Worm (Caenorhabditis elegans) whole organism, early embryonic: ENCODE results near the gene glb-31.

Experiments
- B0310.2 ChIP-seq: sonication (generic microtip); optimal IDR thresholded peaks from 2 replicates; lab custom pipeline; 2016; ENCODE audit warnings: mild to moderate bottlenecking, missing genetic modification characterization, missing compliant biosample characterization
- F13C5.2 ChIP-seq: sonication (generic microtip); optimal IDR thresholded peaks from 2 replicates; lab custom pipeline; 2017; ENCODE audit warnings: mild to moderate bottlenecking, missing genetic modification characterization, inconsistent platforms, missing compliant biosample characterization
- ama-1 ChIP-seq: fragments of 150-350 bp; optimal IDR thresholded peaks from 2 replicates; lab custom pipeline; 2014
- hnd-1 ChIP-seq: sonication (generic microtip); optimal IDR thresholded peaks from 2 replicates; lab custom pipeline; 2016; ENCODE audit warnings: missing genetic modification characterization, missing compliant biosample characterization
- scrt-1 ChIP-seq: fragments of 200-800 bp; sonication (Bioruptor generic); IDR thresholded peaks from 2 replicates; pipeline ENCODE4 v1.3.6; 2022; ENCODE audit warnings: missing genetic modification characterization, missing compliant biosample characterization

DNA sequence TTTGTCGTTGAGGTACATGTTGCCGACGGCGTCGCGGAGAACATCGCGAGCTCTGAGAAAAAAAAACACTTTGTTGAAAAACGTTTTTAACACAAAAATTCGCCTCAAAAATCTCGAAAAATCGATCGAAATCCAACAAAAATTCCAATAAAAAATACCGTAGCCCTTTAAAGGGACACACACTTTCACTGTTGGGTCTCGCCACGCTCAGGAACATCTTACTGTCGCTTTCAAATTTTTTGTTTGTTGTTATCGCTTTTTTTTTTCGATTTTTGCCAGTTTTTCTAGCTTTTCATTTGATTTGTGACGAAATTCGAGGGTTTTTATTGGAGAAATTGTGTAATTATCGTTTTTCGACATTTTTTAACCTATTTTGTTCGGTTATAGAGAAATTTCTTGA, 5.1 kb upstream of the glb-31 start:
- TF ChIP-seq scrt-1 (GFP tag; lab: Robert Waterston, UW) (no peak), B0310.2 (tag; lab: Kevin White, UChicago) (no peak), ama-1 (no peak), F13C5.2 (tag; lab: Kevin White, UChicago) (no peak), hnd-1 (tag; lab: Kevin White, UChicago) (no peak)
